Worm (Caenorhabditis elegans) whole organism, L4 larva: ENCODE results near the gene T11F9.22.

Source experiments
- R02D3.7 ChIP-seq: fragments of 150-350 bp; sonication (generic microtip); optimal IDR thresholded peaks from 3 replicates; lab custom pipeline; 2014; ENCODE audit warnings: missing biosample characterization, missing genetic modification characterization
- T20F7.1 ChIP-seq: fragments of 200-800 bp; sonication (Bioruptor generic); optimal IDR thresholded peaks from 2 replicates; lab custom pipeline; 2018; ENCODE audit warnings: mild to moderate bottlenecking, missing genetic modification characterization, missing compliant biosample characterization
- aha-1 ChIP-seq: fragments of 150-350 bp; peaks from one replicate; lab custom pipeline; 2014; ENCODE audit warnings: missing biosample characterization, missing genetic modification characterization
- ama-1 ChIP-seq: fragments of 150-350 bp; optimal IDR thresholded peaks from 2 replicates; lab custom pipeline; 2014; ENCODE audit warnings: inconsistent platforms, mixed read lengths
- ceh-32 ChIP-seq: sonication (generic microtip); optimal IDR thresholded peaks from 2 replicates; lab custom pipeline; 2016; ENCODE audit warnings: mild to moderate bottlenecking, missing genetic modification characterization, missing compliant biosample characterization; ENCODE audit not compliant: poor library complexity
- ceh-44 ChIP-seq: fragments of 200-800 bp; sonication (Bioruptor generic); IDR thresholded peaks from 2 replicates; pipeline ENCODE4 v1.3.6; 2022; ENCODE audit warnings: missing genetic modification reagents, missing genetic modification characterization, missing compliant biosample characterization
- lin-15B ChIP-seq: fragments of 150-350 bp; sonication (generic microtip); optimal IDR thresholded peaks from 3 replicates; lab custom pipeline; 2014; ENCODE audit warnings: missing biosample characterization, missing genetic modification characterization
- mep-1 ChIP-seq: fragments of 150-350 bp; sonication (generic microtip); optimal IDR thresholded peaks from 3 replicates; lab custom pipeline; 2014; ENCODE audit warnings: missing biosample characterization, missing genetic modification characterization
- nhr-237 ChIP-seq: sonication (generic microtip); optimal IDR thresholded peaks from 2 replicates; lab custom pipeline; 2017; ENCODE audit warnings: missing biosample characterization, missing genetic modification characterization
- nhr-25 ChIP-seq: sonication (generic microtip); optimal IDR thresholded peaks from 2 replicates; lab custom pipeline; 2017; ENCODE audit warnings: missing genetic modification characterization, mild to moderate bottlenecking, missing compliant biosample characterization, antibody characterized with exemption, moderate library complexity, borderline replicate concordance; ENCODE audit not compliant: insufficient read depth
- snpc-1.2 ChIP-seq: fragments of 200-800 bp; sonication (Bioruptor generic); IDR thresholded peaks from 2 replicates; pipeline ENCODE4 v1.3.6; 2022; ENCODE audit warnings: missing genetic modification reagents, missing genetic modification characterization, missing compliant biosample characterization
- unc-62 ChIP-seq, 3 experiments: fragments of 150-350 bp in 1 of 3; sonication (generic microtip); optimal IDR thresholded peaks in 2 of 3; peaks in 1 of 3; 1 replicate in 1 of 3; 2 replicates in 2 of 3; lab custom pipeline; 2014 to 2017; ENCODE audit warnings: missing biosample characterization in 3 of 3, missing genetic modification characterization in 3 of 3, missing genetic modification reagents in 3 of 3, missing genotype in 1 of 3
- zag-1 ChIP-seq: fragments of 150-350 bp; optimal IDR thresholded peaks from 2 replicates; lab custom pipeline; 2014; ENCODE audit warnings: missing biosample characterization, missing genetic modification characterization

- TF ChIP-seq T20F7.1 (GFP tag; lab: Kevin White, UChicago) = no peak
- no peak for TF ChIP-seq zag-1 (tag; lab: Kevin White, UChicago)
- TF ChIP-seq ceh-44 = no peak
- peak in 1 of 2 experiments; percentile 92 for TF ChIP-seq unc-62 (GFP tag; optimal IDR thresholded peaks at IDR 0.05 in 1 of 2; lab: Kevin White, UChicago)
- TF ChIP-seq unc-62 (tag; optimal IDR thresholded peaks at IDR 0.05; lab: Kevin White, UChicago) = no peak
- no peak for TF ChIP-seq nhr-237 (tag; lab: Kevin White, UChicago)
- no peak for TF ChIP-seq R02D3.7 (tag; lab: Kevin White, UChicago)
- TF ChIP-seq nhr-25 = no peak
- TF ChIP-seq lin-15B (tag; lab: Kevin White, UChicago) = no peak
- no peak for TF ChIP-seq mep-1
- no peak for TF ChIP-seq ama-1 (lab: Kevin White, UChicago)
- no peak for TF ChIP-seq aha-1 (tag; lab: Kevin White, UChicago)
- TF ChIP-seq snpc-1.2 (GFP tag; lab: Robert Waterston, UW) = no peak
- no peak for TF ChIP-seq ceh-32
These were observed 18.0 kb downstream of the T11F9.22 start for ce11 chrV:11497475-11497874.
